Worm (Caenorhabditis elegans): ENCODE results near the gene ent-1.

DNA sequence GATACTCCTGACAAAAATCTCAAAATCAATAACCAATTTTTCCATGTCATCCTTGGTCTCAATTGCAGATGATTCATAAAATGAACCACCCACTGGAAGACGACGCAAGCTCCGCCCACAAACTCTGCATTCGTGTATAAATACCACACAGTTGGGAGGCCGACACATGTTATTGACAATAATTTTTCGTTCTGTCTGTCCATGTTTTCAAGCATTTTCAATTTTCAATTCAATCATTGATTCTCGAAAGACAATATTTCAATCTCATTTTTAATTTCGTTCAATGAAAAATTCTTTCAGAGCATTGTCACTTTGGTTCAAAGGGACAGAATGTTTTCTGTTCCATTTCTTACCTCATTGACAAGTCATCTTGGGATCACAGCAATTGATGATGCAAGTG lies 20.8 kb upstream of the ent-1 start, which contains the start of gene inx-9:
- no peak for TF ChIP-seq him-1 (tag; optimal IDR thresholded peaks at IDR 0.05)
- TF ChIP-seq W03F9.2 (tag; optimal IDR thresholded peaks at IDR 0.05) = no peak
- TF ChIP-seq dao-5 (tag; optimal IDR thresholded peaks at IDR 0.05) = no peak

Measured in whole organism, L4/young adult.